Fruit fly (Drosophila melanogaster) whole organism: ENCODE data around the gene Acer.

Source experiments
- CG8478 ChIP-seq: fragments of >200 bp; optimal IDR thresholded peaks from 2 replicates; lab custom pipeline; 2018; ENCODE audit warnings: inconsistent platforms
- Dll ChIP-seq: fragments of >200 bp; optimal IDR thresholded peaks from 2 replicates; lab custom pipeline; 2017
- EcR ChIP-seq, 2 experiments: fragments of >200 bp; optimal IDR thresholded peaks; 2 replicates each; lab custom pipeline; 2017; ENCODE audit warnings: missing biosample characterization in 2 of 2, missing genetic modification characterization in 2 of 2, missing genetic modification reagents in 2 of 2
- pan ChIP-seq: fragments of >200 bp; optimal IDR thresholded peaks from 2 replicates; lab custom pipeline; 2017
- psq ChIP-seq: fragments of >200 bp; optimal IDR thresholded peaks from 2 replicates; lab custom pipeline; 2017
- usp ChIP-seq: fragments of >200 bp; optimal IDR thresholded peaks from 2 replicates; lab custom pipeline; 2017; ENCODE audit warnings: missing biosample characterization, missing genetic modification characterization, mixed read lengths

DNA sequence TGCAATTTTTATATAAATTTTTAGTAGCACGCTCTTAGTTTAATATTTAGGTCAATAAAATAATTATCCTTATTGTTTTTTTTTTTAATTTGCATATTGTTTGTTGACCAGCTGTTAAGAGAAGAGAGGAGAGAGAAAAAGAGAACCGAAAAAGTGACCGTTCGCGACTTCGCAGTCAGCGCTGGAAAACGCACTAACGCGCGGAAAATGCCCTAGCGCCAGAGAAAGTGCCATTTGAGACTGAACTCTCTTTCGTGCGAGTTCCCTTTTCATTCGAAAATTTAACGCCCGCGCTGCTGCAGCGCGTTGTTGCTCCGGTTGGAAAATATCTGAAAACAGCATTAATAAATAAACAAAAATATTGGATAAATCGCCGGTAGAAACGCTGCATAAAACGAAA, 21.4 kb downstream of the Acer start:
- TF ChIP-seq pan (lab: Kevin White, UChicago) (no peak), Dll (no peak), psq (lab: Kevin White, UChicago) (no peak), usp (GFP tag; lab: Kevin White, UChicago) (no peak), EcR (GFP tag; optimal IDR thresholded peaks at IDR 0.05; lab: Kevin White, UChicago) (no peak), CG8478 (lab: Kevin White, UChicago) (no peak)
